Fruit fly (Drosophila melanogaster): Measurements from ENCODE around the gene CG15561.

The CG15561 gene

DNA sequence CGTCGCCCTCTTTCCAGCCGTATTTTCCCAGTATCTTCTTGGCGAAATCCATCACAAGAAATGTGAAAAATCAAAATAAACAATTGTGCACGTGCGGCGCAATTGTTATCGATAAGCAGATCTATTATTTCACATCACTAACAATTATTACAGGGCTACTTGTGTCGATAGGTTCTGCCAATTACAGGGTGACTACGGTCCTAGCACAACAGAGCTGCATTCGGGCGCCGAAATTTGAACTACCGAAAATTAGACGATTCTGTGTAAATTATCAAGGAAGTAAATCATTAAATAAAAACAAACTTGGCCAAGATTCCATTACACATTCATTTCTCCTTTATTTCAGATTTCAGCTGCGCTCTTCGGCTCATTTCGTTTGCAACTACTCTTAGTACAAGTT, at the start of gene CG15561:
Gene CG15561 (minus strand): TSS at position 113 of the 400 bp plus-strand sequence.
- TF ChIP-seq CG8301 (tag; optimal IDR thresholded peaks at IDR 0.05) = no peak
- TF ChIP-seq D1 (tag; optimal IDR thresholded peaks at IDR 0.05) = no peak
- no peak for TF ChIP-seq CG12605 (GFP tag; IDR thresholded peaks at IDR 0.05)
- TF ChIP-seq EcR (GFP tag; optimal IDR thresholded peaks at IDR 0.05) = no peak
- no peak for TF ChIP-seq CG17806 (tag; optimal IDR thresholded peaks at IDR 0.05)
- TF ChIP-seq CG15710 (tag; optimal IDR thresholded peaks at IDR 0.05) = no peak
- TF ChIP-seq Pif1A (GFP tag; optimal IDR thresholded peaks at IDR 0.05) = no peak
- no peak for TF ChIP-seq CG4496 (GFP tag; IDR thresholded peaks at IDR 0.05)
- no peak for TF ChIP-seq CG13204 (GFP tag; optimal IDR thresholded peaks at IDR 0.05)
- TF ChIP-seq CG34367 (tag; optimal IDR thresholded peaks at IDR 0.05) = no peak
- no peak for TF ChIP-seq CG8159 (tag; optimal IDR thresholded peaks at IDR 0.05)

- TF ChIP-seq Pif1A (GFP tag; optimal IDR thresholded peaks at IDR 0.05) (no peak), CG14655 (GFP tag; optimal IDR thresholded peaks at IDR 0.05) (no peak)
These were observed 49.7 kb upstream of the CG15561 start, which contains the start of gene ppk24 for dm6 chr3R:31265430-31265829. Gene ppk24, plus strand, starts transcription at chr3R:31265730.

DNA sequence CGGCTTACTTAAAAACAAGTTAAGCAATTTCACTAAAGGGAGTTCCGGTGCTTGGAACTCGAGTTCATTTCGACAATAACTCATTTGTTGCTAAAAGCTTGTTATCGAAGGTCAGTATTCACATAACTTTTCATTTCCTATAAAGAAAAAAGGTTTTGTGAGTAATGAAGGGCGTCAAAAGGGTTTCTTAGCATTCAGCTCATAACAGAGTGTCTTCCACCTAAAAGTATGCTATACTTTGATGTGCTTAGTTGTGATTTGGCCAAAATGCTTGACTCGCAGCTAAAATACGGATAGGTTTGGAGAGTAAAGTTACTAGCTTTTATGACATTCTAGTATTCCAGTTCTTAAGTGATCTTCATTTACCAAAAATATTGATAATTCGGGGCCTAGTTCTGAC, 48.2 kb upstream of the CG15561 start:
- no peak for TF ChIP-seq CG13204 (GFP tag; optimal IDR thresholded peaks at IDR 0.05)
- TF ChIP-seq Pif1B (GFP tag; optimal IDR thresholded peaks at IDR 0.05) = no peak
- no peak for TF ChIP-seq D1 (tag; optimal IDR thresholded peaks at IDR 0.05)
- no peak for TF ChIP-seq CG10348 (GFP tag; IDR thresholded peaks at IDR 0.05)
- no peak for TF ChIP-seq rn (GFP tag; IDR thresholded peaks at IDR 0.05)
- TF ChIP-seq CG9948 (tag; optimal IDR thresholded peaks at IDR 0.05) = no peak
- no peak for TF ChIP-seq CG17806 (tag; optimal IDR thresholded peaks at IDR 0.05)

- TF ChIP-seq CG13204 (GFP tag; optimal IDR thresholded peaks at IDR 0.05) (no peak), CG32121 (GFP tag; IDR thresholded peaks at IDR 0.05) (no peak), D1 (tag; optimal IDR thresholded peaks at IDR 0.05) (no peak), CG8159 (tag; optimal IDR thresholded peaks at IDR 0.05) (no peak), CG15710 (tag; optimal IDR thresholded peaks at IDR 0.05) (no peak), CG34367 (tag; optimal IDR thresholded peaks at IDR 0.05) (no peak), CG10348 (GFP tag; IDR thresholded peaks at IDR 0.05) (no peak), Snoo (tag; optimal IDR thresholded peaks at IDR 0.05) (no peak), CG14655 (GFP tag; optimal IDR thresholded peaks at IDR 0.05) (no peak), Ets98B (GFP tag; IDR thresholded peaks at IDR 0.05) (no peak), CG17806 (tag; optimal IDR thresholded peaks at IDR 0.05) (no peak), CG9948 (tag; optimal IDR thresholded peaks at IDR 0.05) (no peak), EcR (GFP tag; optimal IDR thresholded peaks at IDR 0.05) (no peak), Pif1A (GFP tag; optimal IDR thresholded peaks at IDR 0.05) (no peak), CG4496 (GFP tag; IDR thresholded peaks at IDR 0.05) (no peak), fd96Ca (GFP tag; IDR thresholded peaks at IDR 0.05) (no peak), gl (tag; optimal IDR thresholded peaks at IDR 0.05) (no peak)
These were observed 46.6 kb upstream of the CG15561 start, which contains the start of gene CAH5 for dm6 chr3R:31262298-31262697. Gene CAH5, plus strand, starts transcription at chr3R:31262598.

dm6 chr3R:31259947-31260346, 44.2 kb upstream of the CG15561 start, which contains the start of gene CAH16:
Gene CAH16, plus strand, starts transcription at chr3R:31260247.
- TF ChIP-seq Snoo (tag; optimal IDR thresholded peaks at IDR 0.05) = no peak
- TF ChIP-seq CG14655 (GFP tag; optimal IDR thresholded peaks at IDR 0.05) = no peak
- no peak for TF ChIP-seq EcR (GFP tag; optimal IDR thresholded peaks at IDR 0.05)
- no peak for TF ChIP-seq D1 (tag; optimal IDR thresholded peaks at IDR 0.05)
- TF ChIP-seq rn (GFP tag; IDR thresholded peaks at IDR 0.05) = no peak
- no peak for TF ChIP-seq CG9948 (tag; optimal IDR thresholded peaks at IDR 0.05)
- TF ChIP-seq CG32121 (GFP tag; IDR thresholded peaks at IDR 0.05) = no peak
- TF ChIP-seq CG12605 (GFP tag; IDR thresholded peaks at IDR 0.05) = no peak
- no peak for TF ChIP-seq CG8159 (tag; optimal IDR thresholded peaks at IDR 0.05)
- TF ChIP-seq CG15710 (tag; optimal IDR thresholded peaks at IDR 0.05) = no peak
- TF ChIP-seq Pif1B (GFP tag; optimal IDR thresholded peaks at IDR 0.05) = no peak
- TF ChIP-seq CG8301 (tag; optimal IDR thresholded peaks at IDR 0.05) = no peak
- no peak for TF ChIP-seq CG17806 (tag; optimal IDR thresholded peaks at IDR 0.05)
- no peak for TF ChIP-seq Ets98B (GFP tag; IDR thresholded peaks at IDR 0.05)
- TF ChIP-seq CG10348 (GFP tag; IDR thresholded peaks at IDR 0.05) = no peak
- no peak for TF ChIP-seq CG34367 (tag; optimal IDR thresholded peaks at IDR 0.05)
- no peak for TF ChIP-seq fd96Ca (GFP tag; IDR thresholded peaks at IDR 0.05)
- TF ChIP-seq CG13204 (GFP tag; optimal IDR thresholded peaks at IDR 0.05) = no peak
- no peak for TF ChIP-seq gl (tag; optimal IDR thresholded peaks at IDR 0.05)

dm6 chr3R:31257299-31257698, 41.6 kb upstream of the CG15561 start, which contains the start of gene CAH6:
Gene CAH6, plus strand, starts transcription at chr3R:31257599.
- TF ChIP-seq CG12605 (GFP tag; IDR thresholded peaks at IDR 0.05) (no peak), Pif1B (GFP tag; optimal IDR thresholded peaks at IDR 0.05) (no peak), CG4496 (GFP tag; IDR thresholded peaks at IDR 0.05) (no peak), CG9948 (tag; optimal IDR thresholded peaks at IDR 0.05) (no peak), CG13204 (GFP tag; optimal IDR thresholded peaks at IDR 0.05) (no peak), CG8301 (tag; optimal IDR thresholded peaks at IDR 0.05) (no peak), CG32121 (GFP tag; IDR thresholded peaks at IDR 0.05) (no peak), rn (GFP tag; IDR thresholded peaks at IDR 0.05) (no peak), CG17806 (tag; optimal IDR thresholded peaks at IDR 0.05) (no peak), fd96Ca (GFP tag; IDR thresholded peaks at IDR 0.05) (no peak)

dm6 chr3R:31254808-31255207, 39.1 kb upstream of the CG15561 start, which contains the start of the genes CG1750 and spn-F:
Gene CG1750, minus strand, starts transcription at chr3R:31254900.
Gene spn-F, plus strand, starts transcription at chr3R:31255127.
- no peak for TF ChIP-seq rn (GFP tag; IDR thresholded peaks at IDR 0.05)
- TF ChIP-seq CG17806 (tag; optimal IDR thresholded peaks at IDR 0.05) = no peak
- TF ChIP-seq Pif1A (GFP tag; optimal IDR thresholded peaks at IDR 0.05) = no peak
